Fruit fly (Drosophila melanogaster) whole organism, prepupa: Measurements from ENCODE around the gene CG7523.

ENCODE experiments used
- CG11294 ChIP-seq: fragments of 200-800 bp; sonication (Bioruptor generic); IDR thresholded peaks from 2 replicates; pipeline ENCODE4 v1.3.6; 2022; ENCODE audit warnings: missing biosample characterization, missing genetic modification characterization
- CG11762 ChIP-seq: fragments of 200-800 bp; sonication (Bioruptor generic); optimal IDR thresholded peaks from 3 replicates; lab custom pipeline; 2016; ENCODE audit warnings: missing biosample characterization, missing genetic modification characterization; ENCODE audit not compliant: insufficient read depth
- CG11902 ChIP-seq: fragments of 200-800 bp; sonication (Bioruptor generic); optimal IDR thresholded peaks from 3 replicates; lab custom pipeline; 2016; ENCODE audit warnings: missing biosample characterization, missing genetic modification characterization
- CG1621 ChIP-seq: fragments of 200-800 bp; sonication (Bioruptor generic); optimal IDR thresholded peaks from 3 replicates; lab custom pipeline; 2018; ENCODE audit warnings: missing biosample characterization, mild to moderate bottlenecking, missing genetic modification characterization
- CG31627 ChIP-seq: fragments of 200-800 bp; sonication (Bioruptor generic); optimal IDR thresholded peaks from 3 replicates; lab custom pipeline; 2016; ENCODE audit warnings: missing biosample characterization, missing genetic modification characterization
- CG34406 ChIP-seq: fragments of 200-800 bp; sonication (Bioruptor generic); optimal IDR thresholded peaks from 3 replicates; lab custom pipeline; 2016; ENCODE audit warnings: missing biosample characterization, missing genetic modification characterization
- CG3919 ChIP-seq: fragments of 200-800 bp; sonication (Bioruptor generic); optimal IDR thresholded peaks from 3 replicates; lab custom pipeline; 2016; ENCODE audit warnings: missing biosample characterization, missing genetic modification characterization
- CG6163 ChIP-seq: fragments of 200-800 bp; sonication (Bioruptor generic); IDR thresholded peaks from 3 replicates; pipeline ENCODE4 v1.3.6; 2022; ENCODE audit warnings: missing biosample characterization, missing genetic modification characterization
- CG6276 ChIP-seq: fragments of 200-800 bp; sonication (Bioruptor generic); optimal IDR thresholded peaks from 2 replicates; lab custom pipeline; 2017; ENCODE audit warnings: missing biosample characterization, mild to moderate bottlenecking, missing genetic modification characterization
- CG6792 ChIP-seq: fragments of 200-800 bp; sonication (Bioruptor generic); optimal IDR thresholded peaks from 3 replicates; lab custom pipeline; 2016; ENCODE audit warnings: missing biosample characterization, missing genetic modification characterization
- CG6808 ChIP-seq: fragments of 200-800 bp; sonication (Bioruptor generic); optimal IDR thresholded peaks from 3 replicates; lab custom pipeline; 2017; ENCODE audit warnings: missing biosample characterization, missing genetic modification characterization, mild to moderate bottlenecking, moderate library complexity, missing genetic modification reagents
- CG6854 ChIP-seq: fragments of 200-800 bp; sonication (Bioruptor generic); optimal IDR thresholded peaks from 2 replicates; lab custom pipeline; 2017; ENCODE audit warnings: missing biosample characterization, mild to moderate bottlenecking, missing genetic modification characterization
- CG7368 ChIP-seq: fragments of 200-800 bp; sonication (Bioruptor generic); optimal IDR thresholded peaks from 3 replicates; lab custom pipeline; 2016; ENCODE audit warnings: missing biosample characterization, missing genetic modification characterization
- CG8119 ChIP-seq: fragments of 200-800 bp; sonication (Bioruptor generic); IDR thresholded peaks from 3 replicates; pipeline ENCODE4 v1.3.6; 2022; ENCODE audit warnings: missing biosample characterization, missing genetic modification characterization
- CG8319 ChIP-seq: fragments of 200-800 bp; sonication (Bioruptor generic); optimal IDR thresholded peaks from 3 replicates; lab custom pipeline; 2016; ENCODE audit warnings: missing biosample characterization, missing genetic modification characterization
- CG9139 ChIP-seq: fragments of 200-800 bp; sonication (Bioruptor generic); optimal IDR thresholded peaks from 3 replicates; lab custom pipeline; 2017; ENCODE audit warnings: missing biosample characterization, mild to moderate bottlenecking, missing genetic modification characterization
- Eip78C ChIP-seq: fragments of 200-800 bp; sonication (Bioruptor generic); peaks from one replicate; lab custom pipeline; 2016; ENCODE audit warnings: missing biosample characterization, missing genetic modification characterization
- Eip93F ChIP-seq: fragments of 200-800 bp; sonication (Bioruptor generic); optimal IDR thresholded peaks from 2 replicates; lab custom pipeline; 2016; ENCODE audit warnings: missing biosample characterization, mild to moderate bottlenecking, missing genetic modification characterization
- Ets21C ChIP-seq: fragments of 200-800 bp; sonication (Bioruptor generic); optimal IDR thresholded peaks from 3 replicates; lab custom pipeline; 2016; ENCODE audit warnings: missing biosample characterization, missing genetic modification characterization
- Ets96B ChIP-seq: fragments of 200-800 bp; optimal IDR thresholded peaks from 2 replicates; lab custom pipeline; 2019; ENCODE audit warnings: missing biosample characterization, mild to moderate bottlenecking, missing genetic modification characterization, moderate library complexity
- Gug ChIP-seq: fragments of 200-800 bp; sonication (Bioruptor generic); IDR thresholded peaks from 2 replicates; pipeline ENCODE4 v1.3.6; 2022; ENCODE audit warnings: missing biosample characterization, missing genetic modification characterization
- Hr4 ChIP-seq: fragments of 200-800 bp; sonication (Bioruptor generic); optimal IDR thresholded peaks from 3 replicates; lab custom pipeline; 2016; ENCODE audit warnings: missing biosample characterization, missing genetic modification characterization
- Lpt ChIP-seq: fragments of 200-800 bp; sonication (Bioruptor generic); optimal IDR thresholded peaks from 3 replicates; lab custom pipeline; 2016; ENCODE audit warnings: missing biosample characterization, missing genetic modification characterization
- Met ChIP-seq: fragments of 200-800 bp; sonication (Bioruptor generic); optimal IDR thresholded peaks from 3 replicates; lab custom pipeline; 2016; ENCODE audit warnings: missing biosample characterization, missing genetic modification characterization
- OdsH ChIP-seq: fragments of 200-800 bp; sonication (Bioruptor generic); optimal IDR thresholded peaks from 3 replicates; lab custom pipeline; 2016; ENCODE audit warnings: missing biosample characterization, missing genetic modification characterization
- Smox ChIP-seq: fragments of 200-800 bp; sonication (Bioruptor generic); optimal IDR thresholded peaks from 3 replicates; lab custom pipeline; 2016; ENCODE audit warnings: missing biosample characterization, missing genetic modification characterization
- Sox102F ChIP-seq: fragments of 200-800 bp; sonication (Bioruptor generic); optimal IDR thresholded peaks from 2 replicates; lab custom pipeline; 2016; ENCODE audit warnings: missing biosample characterization, mild to moderate bottlenecking, missing genetic modification characterization
- Sox14 ChIP-seq: fragments of 200-800 bp; sonication (Bioruptor generic); optimal IDR thresholded peaks from 3 replicates; lab custom pipeline; 2016; ENCODE audit warnings: missing biosample characterization, missing genetic modification characterization
- Sox15 ChIP-seq: fragments of 200-800 bp; sonication (Bioruptor generic); optimal IDR thresholded peaks from 3 replicates; lab custom pipeline; 2016; ENCODE audit warnings: missing biosample characterization, missing genetic modification characterization
- achi ChIP-seq: fragments of 200-800 bp; sonication (Bioruptor generic); optimal IDR thresholded peaks from 3 replicates; lab custom pipeline; 2016; ENCODE audit warnings: missing biosample characterization, missing genetic modification characterization
- cyc ChIP-seq: fragments of 200-800 bp; sonication (Bioruptor generic); optimal IDR thresholded peaks from 3 replicates; lab custom pipeline; 2016; ENCODE audit warnings: missing biosample characterization, missing genetic modification characterization
- dsx ChIP-seq: fragments of 200-800 bp; optimal IDR thresholded peaks from 3 replicates; lab custom pipeline; 2019; ENCODE audit warnings: missing biosample characterization, mild to moderate bottlenecking, missing genetic modification characterization, moderate library complexity; ENCODE audit not compliant: poor library complexity, severe bottlenecking
- eg ChIP-seq: fragments of 200-800 bp; sonication (Bioruptor generic); IDR thresholded peaks from 3 replicates; pipeline ENCODE4 v1.3.6; 2022; ENCODE audit warnings: missing biosample characterization, missing genetic modification characterization
- esn ChIP-seq: fragments of 200-800 bp; sonication (Bioruptor generic); optimal IDR thresholded peaks from 2 replicates; lab custom pipeline; 2016; ENCODE audit warnings: missing biosample characterization, mild to moderate bottlenecking, missing genetic modification characterization, moderate library complexity
- fkh ChIP-seq: fragments of 200-800 bp; sonication (Bioruptor generic); optimal IDR thresholded peaks from 3 replicates; lab custom pipeline; 2017; ENCODE audit warnings: missing biosample characterization, mild to moderate bottlenecking, missing genetic modification characterization, moderate library complexity
- lz ChIP-seq: fragments of 200-800 bp; sonication (Bioruptor generic); optimal IDR thresholded peaks from 3 replicates; lab custom pipeline; 2016; ENCODE audit warnings: missing biosample characterization, missing genetic modification characterization
- net ChIP-seq: fragments of 200-800 bp; sonication (Bioruptor generic); optimal IDR thresholded peaks from 3 replicates; lab custom pipeline; 2016; ENCODE audit warnings: missing biosample characterization, missing genetic modification characterization
- pdm3 ChIP-seq: fragments of 200-800 bp; sonication (Bioruptor generic); optimal IDR thresholded peaks from 3 replicates; lab custom pipeline; 2016; ENCODE audit warnings: missing biosample characterization, missing genetic modification characterization
- salr ChIP-seq, 2 experiments: fragments of 200-800 bp; sonication (Bioruptor generic); optimal IDR thresholded peaks; 3 replicates each; lab custom pipeline; 2016 to 2018; ENCODE audit warnings: missing biosample characterization in 2 of 2, missing genetic modification characterization in 2 of 2, mild to moderate bottlenecking in 1 of 2
- spab ChIP-seq: fragments of 200-800 bp; sonication (Bioruptor generic); optimal IDR thresholded peaks from 2 replicates; lab custom pipeline; 2017; ENCODE audit warnings: missing biosample characterization, mild to moderate bottlenecking, missing genetic modification characterization, missing genetic modification reagents
- ss ChIP-seq, 2 experiments: fragments of 200-800 bp; sonication (Bioruptor generic); optimal IDR thresholded peaks; 2 replicates in 1 of 2; 3 replicates in 1 of 2; lab custom pipeline; 2017 to 2018; ENCODE audit warnings: mild to moderate bottlenecking in 2 of 2, missing biosample characterization in 2 of 2, missing genetic modification characterization in 2 of 2, moderate library complexity in 1 of 2
- svp ChIP-seq: fragments of 200-800 bp; sonication (Bioruptor generic); peaks from one replicate; lab custom pipeline; 2016; ENCODE audit warnings: missing biosample characterization, missing genetic modification characterization
- vri ChIP-seq: fragments of 200-800 bp; sonication (Bioruptor generic); optimal IDR thresholded peaks from 3 replicates; lab custom pipeline; 2016; ENCODE audit warnings: missing biosample characterization, mild to moderate bottlenecking, missing genetic modification characterization

The CG7523 gene

dm6 chr3R:17670857-17671336 is at the start of gene CG7523, which contains the start of gene Mps1:
Gene CG7523, minus strand, starts transcription at chr3R:17670895.
Gene Mps1, plus strand, starts transcription at chr3R:17671271.
- TF ChIP-seq CG9139 (GFP tag; lab: Kevin White, UChicago) (no peak), Sox14 (GFP tag; lab: Kevin White, UChicago) (peak; percentile 90), fkh (GFP tag; lab: Kevin White, UChicago) (peak; percentile 100), dsx (GFP tag; lab: Kevin White, UChicago) (peak; percentile 16), CG11762 (GFP tag; lab: Kevin White, UChicago) (no peak)

dm6 chr3R:17718760-17719625 is 48.3 kb upstream of the CG7523 start, which contains the start of gene Pxt:
Gene Pxt, plus strand, starts transcription at chr3R:17719454.
- TF ChIP-seq CG6808 = no peak
- TF ChIP-seq Eip78C (GFP tag; lab: Kevin White, UChicago) = peak; percentile 18
- no peak for TF ChIP-seq CG11762 (GFP tag; lab: Kevin White, UChicago)
- no peak for TF ChIP-seq OdsH (GFP tag; lab: Kevin White, UChicago)
- TF ChIP-seq eg (GFP tag; lab: Robert Waterston, UW) = no peak

- no peak for TF ChIP-seq Ets96B (tag; lab: Kevin White, UChicago)
- TF ChIP-seq CG7368 (GFP tag; lab: Kevin White, UChicago) = no peak
- no peak for TF ChIP-seq CG6854 (GFP tag; lab: Kevin White, UChicago)
- TF ChIP-seq CG8119 (GFP tag; lab: Robert Waterston, UW) = no peak
- TF ChIP-seq CG34406 (GFP tag; lab: Kevin White, UChicago) = no peak
- TF ChIP-seq CG11294 (GFP tag; lab: Robert Waterston, UW) = no peak
- TF ChIP-seq CG9139 (GFP tag; lab: Kevin White, UChicago) = peak; percentile 3
- no peak for TF ChIP-seq dsx (GFP tag; lab: Kevin White, UChicago)
- TF ChIP-seq Lpt (GFP tag; lab: Kevin White, UChicago) = no peak
- TF ChIP-seq CG11762 (GFP tag; lab: Kevin White, UChicago) = no peak
- no peak for TF ChIP-seq salr (GFP tag; optimal IDR thresholded peaks at IDR 0.05; lab: Kevin White, UChicago)
- no peak for TF ChIP-seq esn (GFP tag; lab: Kevin White, UChicago)
- no peak for TF ChIP-seq cyc (GFP tag; lab: Kevin White, UChicago)
- peak; percentile 28 for TF ChIP-seq Sox14 (GFP tag; lab: Kevin White, UChicago)
- TF ChIP-seq CG6792 = no peak
- no peak for TF ChIP-seq Hr4
- TF ChIP-seq ss (GFP tag; optimal IDR thresholded peaks at IDR 0.05; lab: Kevin White, UChicago) = peak in 1 of 2 experiments; percentile 29
- TF ChIP-seq CG31627 (GFP tag; lab: Kevin White, UChicago) = no peak
- TF ChIP-seq CG3919 (GFP tag; lab: Kevin White, UChicago) = peak; percentile 20
- TF ChIP-seq Sox102F = no peak
- TF ChIP-seq achi (GFP tag; lab: Kevin White, UChicago) = no peak
- TF ChIP-seq vri (GFP tag; lab: Kevin White, UChicago) = no peak
- TF ChIP-seq Sox15 (GFP tag; lab: Kevin White, UChicago) = no peak
- no peak for TF ChIP-seq fkh (GFP tag; lab: Kevin White, UChicago)
- no peak for TF ChIP-seq spab (GFP tag; lab: Kevin White, UChicago)
- peak; percentile 64 for TF ChIP-seq svp (GFP tag; lab: Kevin White, UChicago)
- no peak for TF ChIP-seq OdsH (GFP tag; lab: Kevin White, UChicago)
- no peak for TF ChIP-seq CG11902 (GFP tag; lab: Kevin White, UChicago)
- no peak for TF ChIP-seq pdm3 (GFP tag; lab: Kevin White, UChicago)
- TF ChIP-seq net (GFP tag; lab: Kevin White, UChicago) = no peak
- TF ChIP-seq CG8319 = no peak
- TF ChIP-seq Smox = peak; percentile 27
- no peak for TF ChIP-seq CG6276 (GFP tag; lab: Kevin White, UChicago)
- TF ChIP-seq Eip78C (GFP tag; lab: Kevin White, UChicago) = peak; percentile 52
- TF ChIP-seq CG1621 (tag; lab: Kevin White, UChicago) = no peak
- TF ChIP-seq Met (GFP tag; lab: Kevin White, UChicago) = no peak
- no peak for TF ChIP-seq Gug (GFP tag; lab: Robert Waterston, UW)
- TF ChIP-seq Ets21C (GFP tag; lab: Kevin White, UChicago) = no peak
- no peak for TF ChIP-seq Eip93F
- peak; percentile 14 for TF ChIP-seq lz (GFP tag; lab: Kevin White, UChicago)
- no peak for TF ChIP-seq CG6163
Observed at dm6 chr3R:17718051-17718693, 47.5 kb upstream of the CG7523 start, which contains the start of gene osa. Gene osa, minus strand, starts transcription at chr3R:17718350.
